Worm (Caenorhabditis elegans): ENCODE data around the gene F10A3.12.

DNA sequence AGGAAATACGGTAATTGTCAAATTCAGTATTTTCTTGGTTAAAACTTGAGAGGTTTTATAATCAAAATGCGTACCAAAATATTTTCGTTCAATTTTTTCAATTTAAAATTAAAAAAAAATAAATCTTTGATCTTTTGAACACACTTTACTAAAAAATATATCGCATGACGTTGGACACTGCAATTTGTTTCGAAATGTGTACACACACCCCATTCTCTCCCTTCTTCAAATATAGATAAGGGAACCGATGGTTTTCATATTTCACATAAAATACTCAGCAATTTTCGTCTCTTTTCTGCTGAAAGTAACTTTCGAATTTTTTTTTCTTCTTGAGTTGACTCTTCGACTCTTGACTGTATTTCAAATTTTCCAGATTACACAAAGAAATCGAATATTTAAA, 42.4 kb upstream of the F10A3.12 start:
- TF ChIP-seq unc-62 (GFP tag; optimal IDR thresholded peaks at IDR 0.05) (no peak), mls-2 (tag; optimal IDR thresholded peaks at IDR 0.05) (no peak), pha-4 (tag; optimal IDR thresholded peaks at IDR 0.05) (no peak), unc-39 (tag; optimal IDR thresholded peaks at IDR 0.05) (no peak), tbx-8 (GFP tag; optimal IDR thresholded peaks at IDR 0.05) (no peak), nhr-28 (tag; optimal IDR thresholded peaks at IDR 0.05) (no peak)

Measured in whole organism, mixed stage, embryonic.